Worm (Caenorhabditis elegans): ENCODE data around the gene M01B2.10.

ce11 chrV:15241259-15241658 lies 21.0 kb downstream of the M01B2.10 start, which contains the start of gene chil-12:
- TF ChIP-seq madf-5 (GFP tag; IDR thresholded peaks at IDR 0.05): no peak
- no peak for TF ChIP-seq nhr-6 (tag; optimal IDR thresholded peaks at IDR 0.05)
- TF ChIP-seq nhr-25 (tag; optimal IDR thresholded peaks at IDR 0.05; ENCODE audit: borderline replicate concordance, insufficient read depth): no peak
